Fruit fly (Drosophila melanogaster) whole organism, embryonic: ENCODE measurements around the gene CG16758.
A peak's percentile ranks its signal among the peaks of the same experiment; 100 is the strongest.

Experiments used
- Atf-2 ChIP-seq: fragments of 200-800 bp; sonication (Bioruptor generic); optimal IDR thresholded peaks from 2 replicates; lab custom pipeline; 2016; ENCODE audit warnings: missing biosample characterization, missing genetic modification characterization
- Awh ChIP-seq: fragments of 200-800 bp; sonication (Bioruptor generic); IDR thresholded peaks from 2 replicates; pipeline ENCODE4, ENCODE4 v1.3.6; 2022; ENCODE audit warnings: missing biosample characterization, missing genetic modification characterization
- CG1024 ChIP-seq: fragments of 200-800 bp; sonication (Bioruptor generic); IDR thresholded peaks from 2 replicates; pipeline ENCODE4 v1.3.6; 2022; ENCODE audit warnings: missing biosample characterization, missing genetic modification characterization
- CG10366 ChIP-seq: fragments of 200-800 bp; sonication (Bioruptor generic); IDR thresholded peaks from 2 replicates; pipeline ENCODE4 v1.3.6; 2022; ENCODE audit warnings: missing biosample characterization, missing genetic modification characterization
- CG11085 ChIP-seq: fragments of 200-800 bp; sonication (Bioruptor generic); IDR thresholded peaks from 2 replicates; pipeline ENCODE4 v1.3.6; 2022; ENCODE audit warnings: missing biosample characterization, missing genetic modification characterization
- CG13287 ChIP-seq: fragments of 200-800 bp; sonication (Bioruptor generic); IDR thresholded peaks from 2 replicates; pipeline ENCODE4 v1.3.6; 2022; ENCODE audit warnings: missing biosample characterization, missing genetic modification characterization; ENCODE audit not compliant: partially characterized antibody
- CG13775 ChIP-seq: fragments of 200-800 bp; sonication (Bioruptor generic); optimal IDR thresholded peaks from 3 replicates; lab custom pipeline; 2017; ENCODE audit warnings: missing biosample characterization, mild to moderate bottlenecking, missing genetic modification characterization
- CG15514 ChIP-seq: fragments of 200-800 bp; sonication (Bioruptor generic); optimal IDR thresholded peaks from 3 replicates; lab custom pipeline; 2017; ENCODE audit warnings: missing biosample characterization, missing genetic modification characterization, mild to moderate bottlenecking, moderate library complexity, missing genetic modification reagents
- CG17361 ChIP-seq: fragments of 200-800 bp; sonication (Bioruptor generic); IDR thresholded peaks from 3 replicates; pipeline ENCODE4 v1.3.6; 2022; ENCODE audit warnings: missing biosample characterization, missing genetic modification characterization
- CG1792 ChIP-seq: fragments of 200-800 bp; sonication (Bioruptor generic); optimal IDR thresholded peaks from 2 replicates; lab custom pipeline; 2016; ENCODE audit warnings: missing biosample characterization, missing genetic modification characterization
- CG18262 ChIP-seq: fragments of 200-800 bp; optimal IDR thresholded peaks from 3 replicates; lab custom pipeline; 2019; ENCODE audit warnings: missing biosample characterization, mild to moderate bottlenecking, missing genetic modification characterization, moderate library complexity
- CG2889 ChIP-seq: fragments of 200-800 bp; sonication (Bioruptor generic); IDR thresholded peaks from 3 replicates; pipeline ENCODE4 v1.3.6; 2022; ENCODE audit warnings: missing biosample characterization, missing genetic modification characterization
- CG4617 ChIP-seq: fragments of 200-800 bp; sonication (Bioruptor generic); optimal IDR thresholded peaks from 3 replicates; lab custom pipeline; 2016; ENCODE audit warnings: missing biosample characterization, missing genetic modification characterization, borderline replicate concordance
- CG6683 ChIP-seq: fragments of 200-800 bp; sonication (Bioruptor generic); optimal IDR thresholded peaks from 2 replicates; lab custom pipeline; 2017; ENCODE audit warnings: missing biosample characterization, mild to moderate bottlenecking, missing genetic modification characterization, missing genetic modification reagents
- CG6791 ChIP-seq: fragments of 200-800 bp; sonication (Bioruptor generic); IDR thresholded peaks from 3 replicates; pipeline ENCODE4 v1.3.6; 2022; ENCODE audit warnings: missing biosample characterization, missing genetic modification characterization; ENCODE audit not compliant: partially characterized antibody
- CG8281 ChIP-seq: fragments of 200-800 bp; sonication (Bioruptor generic); optimal IDR thresholded peaks from 2 replicates; lab custom pipeline; 2018; ENCODE audit warnings: missing biosample characterization, mild to moderate bottlenecking, missing genetic modification characterization, moderate library complexity
- CG9215 ChIP-seq: fragments of 200-800 bp; sonication (Bioruptor generic); IDR thresholded peaks from 2 replicates; pipeline ENCODE4 v1.3.6; 2022; ENCODE audit warnings: missing biosample characterization, missing genetic modification characterization
- CoRest ChIP-seq: fragments of 200-800 bp; sonication (Bioruptor generic); optimal IDR thresholded peaks from 3 replicates; lab custom pipeline; 2018; ENCODE audit warnings: missing biosample characterization, mild to moderate bottlenecking, missing genetic modification characterization, moderate library complexity
- Drgx ChIP-seq: fragments of 200-800 bp; sonication (Bioruptor generic); IDR thresholded peaks from 2 replicates; pipeline ENCODE4 v1.3.6; 2022; ENCODE audit warnings: missing biosample characterization, missing genetic modification characterization
- Gsc ChIP-seq: fragments of 200-800 bp; sonication (Bioruptor generic); IDR thresholded peaks from 2 replicates; pipeline ENCODE4 v1.3.6; 2022; ENCODE audit warnings: missing biosample characterization, missing genetic modification characterization
- Hand ChIP-seq: fragments of 200-800 bp; sonication (Bioruptor generic); optimal IDR thresholded peaks from 2 replicates; lab custom pipeline; 2017; ENCODE audit warnings: mild to moderate bottlenecking, missing biosample characterization, missing genetic modification reagents, missing genetic modification characterization
- HmgZ ChIP-seq: fragments of 200-800 bp; sonication (Bioruptor generic); optimal IDR thresholded peaks from 2 replicates; lab custom pipeline; 2018; ENCODE audit warnings: missing biosample characterization, mild to moderate bottlenecking, missing genetic modification characterization
- Hr3 ChIP-seq: fragments of 200-800 bp; sonication (Bioruptor generic); optimal IDR thresholded peaks from 3 replicates; lab custom pipeline; 2016; ENCODE audit warnings: missing biosample characterization, missing genetic modification characterization
- Nf-YC ChIP-seq: fragments of 200-800 bp; optimal IDR thresholded peaks from 3 replicates; lab custom pipeline; 2019; ENCODE audit warnings: missing biosample characterization, mild to moderate bottlenecking, missing genetic modification characterization, moderate library complexity
- Pdp1 ChIP-seq, 2 experiments: fragments of 200-800 bp; sonication (Bioruptor generic); optimal IDR thresholded peaks; 3 replicates each; lab custom pipeline; 2016; ENCODE audit warnings: missing biosample characterization in 2 of 2, missing genetic modification characterization in 2 of 2, mild to moderate bottlenecking in 1 of 2, moderate library complexity in 1 of 2
- Ptx1 ChIP-seq: fragments of 200-800 bp; sonication (Bioruptor generic); IDR thresholded peaks from 2 replicates; pipeline ENCODE4 v1.3.6; 2022; ENCODE audit warnings: missing biosample characterization, missing genetic modification characterization
- Sin3A ChIP-seq: fragments of >200 bp; optimal IDR thresholded peaks from 2 replicates; lab custom pipeline; 2018
- Sry-δ ChIP-seq: fragments of 200-800 bp; sonication (Bioruptor generic); optimal IDR thresholded peaks from 2 replicates; lab custom pipeline; 2016; ENCODE audit warnings: missing biosample characterization, missing genetic modification characterization
- TFAM ChIP-seq: fragments of 200-800 bp; sonication (Bioruptor generic); optimal IDR thresholded peaks from 2 replicates; lab custom pipeline; 2017; ENCODE audit warnings: missing biosample characterization, missing genetic modification characterization, inconsistent platforms
- Trl ChIP-seq, 3 experiments: fragments of >200 bp in 2 of 3; fragments of 200-800 bp in 1 of 3; sonication (Bioruptor generic) in 1 of 3; optimal IDR thresholded peaks; 2 replicates in 1 of 3; 3 replicates in 2 of 3; lab custom pipeline; 2016 to 2017; ENCODE audit warnings: missing biosample characterization in 1 of 3, missing genetic modification characterization in 1 of 3
- aop ChIP-seq: fragments of 200-800 bp; sonication (Bioruptor generic); IDR thresholded peaks from 2 replicates; pipeline ENCODE4 v1.3.6; 2022; ENCODE audit warnings: missing biosample characterization, missing genetic modification characterization
- ci ChIP-seq: fragments of 200-800 bp; sonication (Bioruptor generic); IDR thresholded peaks from 3 replicates; pipeline ENCODE4 v1.3.6; 2022; ENCODE audit warnings: missing biosample characterization, missing genetic modification characterization
- fd96Cb ChIP-seq: fragments of 200-800 bp; sonication (Bioruptor generic); optimal IDR thresholded peaks from 2 replicates; lab custom pipeline; 2018; ENCODE audit warnings: missing biosample characterization, mild to moderate bottlenecking, missing genetic modification characterization, moderate library complexity
- ftz-f1 ChIP-seq: fragments of 200-800 bp; sonication (Bioruptor generic); optimal IDR thresholded peaks from 2 replicates; lab custom pipeline; 2016; ENCODE audit warnings: missing biosample characterization, missing genetic modification characterization
- h ChIP-seq: fragments of >200 bp; optimal IDR thresholded peaks from 2 replicates; lab custom pipeline; 2017
- hbn ChIP-seq: fragments of 200-800 bp; sonication (Bioruptor generic); IDR thresholded peaks from 2 replicates; pipeline ENCODE4 v1.3.6; 2022; ENCODE audit warnings: missing biosample characterization, missing genetic modification characterization; ENCODE audit not compliant: partially characterized antibody
- ind ChIP-seq: fragments of 200-800 bp; sonication (Bioruptor generic); optimal IDR thresholded peaks from 3 replicates; lab custom pipeline; 2016; ENCODE audit warnings: missing biosample characterization, missing genetic modification characterization
- jigr1 ChIP-seq: fragments of 200-800 bp; sonication (Bioruptor generic); IDR thresholded peaks from 3 replicates; pipeline ENCODE4 v1.3.6; 2022; ENCODE audit warnings: missing biosample characterization, missing genetic modification characterization
- lbe ChIP-seq: fragments of 200-800 bp; sonication (Bioruptor generic); optimal IDR thresholded peaks from 2 replicates; lab custom pipeline; 2016; ENCODE audit warnings: missing biosample characterization, mild to moderate bottlenecking, missing genetic modification characterization
- lov ChIP-seq, 2 experiments: fragments of 200-800 bp in 1 of 2; fragments of >200 bp in 1 of 2; sonication (Bioruptor generic) in 1 of 2; IDR thresholded peaks in 1 of 2; optimal IDR thresholded peaks in 1 of 2; 2 replicates in 1 of 2; 3 replicates in 1 of 2; pipeline versions ENCODE4 v1.3.6 to Lab custom; 2017 to 2022; ENCODE audit warnings: missing biosample characterization in 1 of 2, missing genetic modification characterization in 1 of 2
- nom ChIP-seq: fragments of 200-800 bp; sonication (Bioruptor generic); optimal IDR thresholded peaks from 2 replicates; lab custom pipeline; 2017; ENCODE audit warnings: missing biosample characterization, missing genetic modification characterization, mild to moderate bottlenecking, moderate library complexity, missing genetic modification reagents
- odd ChIP-seq: fragments of 200-800 bp; sonication (Bioruptor generic); optimal IDR thresholded peaks from 2 replicates; lab custom pipeline; 2017; ENCODE audit warnings: missing biosample characterization, mild to moderate bottlenecking, missing genetic modification characterization
- pan ChIP-seq, 4 experiments: fragments of >200 bp in 3 of 4; fragments of 200-800 bp in 1 of 4; sonication (Bioruptor generic) in 1 of 4; optimal IDR thresholded peaks in 3 of 4; IDR thresholded peaks in 1 of 4; 2 replicates each; pipeline versions ENCODE4 v1.3.6 to Lab custom; 2017 to 2022; ENCODE audit warnings: missing biosample characterization in 2 of 4, missing genetic modification characterization in 2 of 4, mixed read lengths in 1 of 4
- peb ChIP-seq: fragments of 200-800 bp; sonication (Bioruptor generic); IDR thresholded peaks from 2 replicates; pipeline ENCODE4 v1.3.6; 2022; ENCODE audit warnings: missing biosample characterization, missing genetic modification characterization
- phol ChIP-seq: fragments of 200-800 bp; sonication (Bioruptor generic); optimal IDR thresholded peaks from 3 replicates; lab custom pipeline; 2018; ENCODE audit warnings: missing biosample characterization, mild to moderate bottlenecking, missing genetic modification characterization, moderate library complexity
- repo ChIP-seq: fragments of 200-800 bp; sonication (Bioruptor generic); optimal IDR thresholded peaks from 2 replicates; lab custom pipeline; 2016; ENCODE audit warnings: missing biosample characterization, missing genetic modification characterization
- sima ChIP-seq: fragments of 200-800 bp; sonication (Bioruptor generic); optimal IDR thresholded peaks from 2 replicates; lab custom pipeline; 2016; ENCODE audit warnings: missing biosample characterization, missing genetic modification characterization
- sisA ChIP-seq: fragments of 200-800 bp; sonication (Bioruptor generic); IDR thresholded peaks from 2 replicates; pipeline ENCODE4 v1.3.6; 2022; ENCODE audit warnings: missing biosample characterization, missing genetic modification characterization
- tna ChIP-seq: fragments of 200-800 bp; sonication (Bioruptor generic); IDR thresholded peaks from 2 replicates; pipeline ENCODE4 v1.3.6; 2022; ENCODE audit warnings: missing biosample characterization, missing genetic modification characterization; ENCODE audit not compliant: partially characterized antibody
- wor ChIP-seq: fragments of 200-800 bp; sonication (Bioruptor generic); IDR thresholded peaks from 2 replicates; pipeline ENCODE4 v1.3.6; 2022; ENCODE audit warnings: missing biosample characterization, missing genetic modification characterization

Gene CG16758

dm6 chr3L:2501764-2502163, 1.6 kb downstream of the CG16758 start (continued):
- peak; percentile 28 for TF ChIP-seq fd96Cb
- no peak for TF ChIP-seq pan (optimal IDR thresholded peaks at IDR 0.05; lab: Kevin White, UChicago)
- peak in 1 of 2 experiments; percentile 71 for TF ChIP-seq pan (GFP tag; optimal IDR thresholded peaks at IDR 0.05 in 1 of 2, IDR thresholded peaks at IDR 0.05 in 1 of 2)
- TF ChIP-seq CG4617 (GFP tag; lab: Kevin White, UChicago): peak; percentile 1
- TF ChIP-seq Sry-δ (GFP tag; lab: Kevin White, UChicago): no peak
- TF ChIP-seq sima (GFP tag; lab: Kevin White, UChicago): no peak
- no peak for TF ChIP-seq Drgx
- TF ChIP-seq Ptx1 (GFP tag; lab: Robert Waterston, UW): peak; percentile 74
- TF ChIP-seq Hr3 (GFP tag; lab: Kevin White, UChicago): peak; percentile 17
- TF ChIP-seq Pdp1 (GFP tag; optimal IDR thresholded peaks at IDR 0.05; lab: Kevin White, UChicago): peak; percentile 43 to 85
- TF ChIP-seq CG11085 (GFP tag; lab: Robert Waterston, UW): peak; percentile 56
- TF ChIP-seq CoRest (tag; lab: Kevin White, UChicago): peak; percentile 69
- peak; percentile 50 for TF ChIP-seq CG13775
- TF ChIP-seq ftz-f1 (GFP tag; lab: Kevin White, UChicago): no peak
- TF ChIP-seq CG1792 (GFP tag; lab: Kevin White, UChicago): no peak
- peak; percentile 38 for TF ChIP-seq sisA (GFP tag; lab: Robert Waterston, UW)
- peak; percentile 56; the same call in 1 of the 3 replicates for TF ChIP-seq CG2889
- TF ChIP-seq TFAM: no peak
- 0 out of 2 replicates have a peak, but pooled peaks have one; percentile 10 for TF ChIP-seq peb (GFP tag; lab: Robert Waterston, UW)
- no peak for TF ChIP-seq tna (GFP tag; lab: Robert Waterston, UW)
- no peak for TF ChIP-seq Awh (GFP tag; lab: Robert Waterston, UW)
- TF ChIP-seq CG17361: peak; percentile 61; the same call in 2 of the 3 replicates
- no peak for TF ChIP-seq lov (optimal IDR thresholded peaks at IDR 0.05; lab: Kevin White, UChicago)
- TF ChIP-seq lov (GFP tag; IDR thresholded peaks at IDR 0.05; lab: Robert Waterston, UW): no peak
- TF ChIP-seq ci (GFP tag; lab: Robert Waterston, UW): peak; percentile 52; the same call in 2 of the 3 replicates
- TF ChIP-seq Trl (optimal IDR thresholded peaks at IDR 0.05; lab: Kevin White, UChicago): no peak
- TF ChIP-seq Trl (GFP tag; optimal IDR thresholded peaks at IDR 0.05; lab: Kevin White, UChicago): no peak
- TF ChIP-seq ind (GFP tag; lab: Kevin White, UChicago): peak; percentile 59
- TF ChIP-seq wor (GFP tag; lab: Robert Waterston, UW): no peak
- no peak for TF ChIP-seq hbn (GFP tag; lab: Robert Waterston, UW)
- no peak for TF ChIP-seq odd (GFP tag; lab: Kevin White, UChicago)
- TF ChIP-seq lbe (GFP tag; lab: Kevin White, UChicago): no peak
- no peak for TF ChIP-seq CG6791 (GFP tag; lab: Robert Waterston, UW)
- TF ChIP-seq CG15514: peak; percentile 67
- no peak for TF ChIP-seq CG13287 (GFP tag; lab: Robert Waterston, UW)
- TF ChIP-seq Nf-YC (tag; lab: Kevin White, UChicago): peak; percentile 87
- TF ChIP-seq CG9215: no peak; the same call in 1 of the 2 replicates
- TF ChIP-seq HmgZ (tag; lab: Kevin White, UChicago): peak; percentile 50
- TF ChIP-seq Hand: peak; percentile 51
- no peak for TF ChIP-seq phol (tag; lab: Kevin White, UChicago)
- TF ChIP-seq aop: no peak
- no peak for TF ChIP-seq CG1024
- no peak for TF ChIP-seq CG8281
- no peak for TF ChIP-seq repo (GFP tag; lab: Kevin White, UChicago)
- peak; percentile 69 for TF ChIP-seq CG10366 (GFP tag; lab: Robert Waterston, UW)
- TF ChIP-seq CG6683: peak; percentile 16
- TF ChIP-seq CG18262 (tag; lab: Kevin White, UChicago): peak; percentile 34
- TF ChIP-seq Sin3A: no peak
- no peak for TF ChIP-seq h (lab: Kevin White, UChicago)
- peak; percentile 22 for TF ChIP-seq Atf-2
- TF ChIP-seq Gsc: no peak
- TF ChIP-seq jigr1 (GFP tag; lab: Robert Waterston, UW): no peak
- TF ChIP-seq nom (GFP tag; lab: Kevin White, UChicago): no peak
